Fruit fly (Drosophila melanogaster) whole organism, embryonic: ENCODE data around the gene CG46412.
A peak's percentile ranks its signal among the peaks of the same experiment; 100 is the strongest.

Experiments
- Atf3 ChIP-seq: fragments of 200-800 bp; sonication (Bioruptor generic); optimal IDR thresholded peaks from 3 replicates; lab custom pipeline; 2016; ENCODE audit warnings: missing biosample characterization, missing genetic modification characterization
- BEAF-32 ChIP-seq: fragments of 200-800 bp; sonication (Bioruptor generic); optimal IDR thresholded peaks from 3 replicates; lab custom pipeline; 2017; ENCODE audit warnings: missing biosample characterization, missing genetic modification characterization, mild to moderate bottlenecking, moderate library complexity, missing genetic modification reagents
- Blimp-1 ChIP-seq: fragments of 200-800 bp; sonication (Bioruptor generic); optimal IDR thresholded peaks from 3 replicates; lab custom pipeline; 2018; ENCODE audit warnings: missing biosample characterization, missing genetic modification characterization, mild to moderate bottlenecking, moderate library complexity, missing genetic modification reagents
- Bteb2 ChIP-seq: fragments of 200-800 bp; sonication (Bioruptor generic); optimal IDR thresholded peaks from 2 replicates; lab custom pipeline; 2016; ENCODE audit warnings: missing biosample characterization, missing genetic modification characterization
- CG11560 ChIP-seq: fragments of 200-800 bp; sonication (Bioruptor generic); IDR thresholded peaks from 3 replicates; pipeline ENCODE4 v1.3.6; 2022; ENCODE audit warnings: missing biosample characterization, missing genetic modification characterization
- CG14710 ChIP-seq: fragments of 200-800 bp; sonication (Bioruptor generic); optimal IDR thresholded peaks from 3 replicates; lab custom pipeline; 2019; ENCODE audit warnings: missing biosample characterization, mild to moderate bottlenecking, missing genetic modification characterization, moderate library complexity
- CG15073 ChIP-seq: fragments of 200-800 bp; sonication (Bioruptor generic); optimal IDR thresholded peaks from 2 replicates; lab custom pipeline; 2016; ENCODE audit warnings: missing biosample characterization, missing genetic modification characterization
- CG15514 ChIP-seq: fragments of 200-800 bp; sonication (Bioruptor generic); optimal IDR thresholded peaks from 3 replicates; lab custom pipeline; 2017; ENCODE audit warnings: missing biosample characterization, missing genetic modification characterization, mild to moderate bottlenecking, moderate library complexity, missing genetic modification reagents
- CG18764 ChIP-seq: fragments of 200-800 bp; sonication (Bioruptor generic); optimal IDR thresholded peaks from 3 replicates; lab custom pipeline; 2016; ENCODE audit warnings: missing biosample characterization, missing genetic modification characterization
- CG2129 ChIP-seq: fragments of 200-800 bp; sonication (Bioruptor generic); IDR thresholded peaks from 2 replicates; pipeline ENCODE4 v1.3.6; 2022; ENCODE audit warnings: missing biosample characterization, missing genetic modification characterization; ENCODE audit not compliant: partially characterized antibody
- CG30020 ChIP-seq: fragments of 200-800 bp; optimal IDR thresholded peaks from 2 replicates; lab custom pipeline; 2019; ENCODE audit warnings: missing biosample characterization, mild to moderate bottlenecking, missing genetic modification characterization, moderate library complexity
- CG30431 ChIP-seq: fragments of 200-800 bp; sonication (Bioruptor generic); optimal IDR thresholded peaks from 2 replicates; lab custom pipeline; 2017; ENCODE audit warnings: missing biosample characterization, missing genetic modification characterization
- CG31224 ChIP-seq: fragments of 200-800 bp; sonication (Bioruptor generic); IDR thresholded peaks from 2 replicates; pipeline ENCODE4 v1.3.6; 2022; ENCODE audit warnings: missing biosample characterization, missing genetic modification characterization
- CG3281 ChIP-seq: fragments of 200-800 bp; sonication (Bioruptor generic); optimal IDR thresholded peaks from 3 replicates; lab custom pipeline; 2017; ENCODE audit warnings: missing biosample characterization, mild to moderate bottlenecking, missing genetic modification characterization
- CG33213 ChIP-seq: fragments of 200-800 bp; sonication (Bioruptor generic); optimal IDR thresholded peaks from 3 replicates; lab custom pipeline; 2016; ENCODE audit warnings: missing biosample characterization, missing genetic modification characterization
- CG3838 ChIP-seq: fragments of 200-800 bp; sonication (Bioruptor generic); optimal IDR thresholded peaks from 3 replicates; lab custom pipeline; 2016; ENCODE audit warnings: missing biosample characterization, missing genetic modification characterization
- CG3847 ChIP-seq: fragments of 200-800 bp; sonication (Bioruptor generic); IDR thresholded peaks from 2 replicates; pipeline ENCODE4 v1.3.6; 2022; ENCODE audit warnings: missing biosample characterization, missing genetic modification characterization
- CG4707 ChIP-seq: fragments of 200-800 bp; sonication (Bioruptor generic); optimal IDR thresholded peaks from 2 replicates; lab custom pipeline; 2018; ENCODE audit warnings: missing biosample characterization, mild to moderate bottlenecking, missing genetic modification characterization, moderate library complexity
- CG9727 ChIP-seq: fragments of 200-800 bp; sonication (Bioruptor generic); optimal IDR thresholded peaks from 3 replicates; lab custom pipeline; 2017; ENCODE audit warnings: missing biosample characterization, mild to moderate bottlenecking, missing genetic modification characterization
- CG9932 ChIP-seq: fragments of 200-800 bp; sonication (Bioruptor generic); IDR thresholded peaks from 2 replicates; pipeline ENCODE4 v1.3.6; 2022; ENCODE audit warnings: missing biosample characterization, missing genetic modification characterization
- Dref ChIP-seq: fragments of 200-800 bp; sonication (Bioruptor generic); IDR thresholded peaks from 2 replicates; pipeline ENCODE4 v1.3.6; 2022; ENCODE audit warnings: missing biosample characterization, missing genetic modification characterization
- Med ChIP-seq: fragments of 200-800 bp; sonication (Bioruptor generic); peaks from one replicate; lab custom pipeline; 2016; ENCODE audit warnings: missing biosample characterization, missing genetic modification characterization, mild to moderate bottlenecking, inconsistent platforms, moderate library complexity
- Mrtf ChIP-seq: fragments of 200-800 bp; sonication (Bioruptor generic); IDR thresholded peaks from 3 replicates; pipeline ENCODE4 v1.3.6; 2022; ENCODE audit warnings: missing biosample characterization, missing genetic modification characterization
- Spps ChIP-seq: fragments of 200-800 bp; sonication (Bioruptor generic); optimal IDR thresholded peaks from 2 replicates; lab custom pipeline; 2018; ENCODE audit warnings: missing biosample characterization, mild to moderate bottlenecking, missing genetic modification characterization
- Taf1 ChIP-seq: fragments of 200-800 bp; sonication (Bioruptor generic); IDR thresholded peaks from 2 replicates; pipeline ENCODE4 v1.3.6; 2022; ENCODE audit warnings: missing biosample characterization, missing genetic modification characterization
- ac ChIP-seq: fragments of 200-800 bp; sonication (Bioruptor generic); optimal IDR thresholded peaks from 3 replicates; lab custom pipeline; 2017; ENCODE audit warnings: missing biosample characterization, mild to moderate bottlenecking, missing genetic modification characterization
- al ChIP-seq: fragments of 200-800 bp; sonication (Bioruptor generic); IDR thresholded peaks from 2 replicates; pipeline ENCODE4 v1.3.6; 2022; ENCODE audit warnings: missing biosample characterization, missing genetic modification characterization
- cato ChIP-seq: fragments of 200-800 bp; sonication (Bioruptor generic); optimal IDR thresholded peaks from 2 replicates; lab custom pipeline; 2016; ENCODE audit warnings: missing biosample characterization, missing genetic modification characterization, borderline replicate concordance
- caup ChIP-seq: fragments of 200-800 bp; sonication (Bioruptor generic); optimal IDR thresholded peaks from 3 replicates; lab custom pipeline; 2017; ENCODE audit warnings: missing biosample characterization, mild to moderate bottlenecking, missing genetic modification characterization, moderate library complexity; ENCODE audit not compliant: severe bottlenecking
- chinmo ChIP-seq: fragments of 200-800 bp; sonication (Bioruptor generic); IDR thresholded peaks from 4 replicates; pipeline ENCODE4 v1.3.6; 2022; ENCODE audit warnings: missing biosample characterization, missing genetic modification characterization; ENCODE audit not compliant: partially characterized antibody
- dan ChIP-seq: fragments of 200-800 bp; sonication (Bioruptor generic); IDR thresholded peaks from 2 replicates; pipeline ENCODE4 v1.3.6; 2022; ENCODE audit warnings: missing biosample characterization, missing genetic modification characterization
- danr ChIP-seq: fragments of 200-800 bp; sonication (Bioruptor generic); IDR thresholded peaks from 2 replicates; pipeline ENCODE4 v1.3.6; 2022; ENCODE audit warnings: missing biosample characterization, missing genetic modification characterization
- dati ChIP-seq: fragments of 200-800 bp; sonication (Bioruptor generic); IDR thresholded peaks from 2 replicates; pipeline ENCODE4 v1.3.6; 2022; ENCODE audit warnings: missing biosample characterization, missing genetic modification characterization
- gcm2 ChIP-seq: fragments of 200-800 bp; sonication (Bioruptor generic); optimal IDR thresholded peaks from 2 replicates; lab custom pipeline; 2016; ENCODE audit warnings: missing biosample characterization, missing genetic modification characterization
- hb ChIP-seq: fragments of 200-800 bp; sonication (Bioruptor generic); IDR thresholded peaks from 3 replicates; pipeline ENCODE4 v1.3.6; 2022; ENCODE audit warnings: missing biosample characterization, missing genetic modification characterization; ENCODE audit not compliant: partially characterized antibody
- lbe ChIP-seq: fragments of 200-800 bp; sonication (Bioruptor generic); optimal IDR thresholded peaks from 2 replicates; lab custom pipeline; 2016; ENCODE audit warnings: missing biosample characterization, mild to moderate bottlenecking, missing genetic modification characterization
- lov ChIP-seq, 2 experiments: fragments of 200-800 bp in 1 of 2; fragments of >200 bp in 1 of 2; sonication (Bioruptor generic) in 1 of 2; IDR thresholded peaks in 1 of 2; optimal IDR thresholded peaks in 1 of 2; 2 replicates in 1 of 2; 3 replicates in 1 of 2; pipeline versions ENCODE4 v1.3.6 to Lab custom; 2017 to 2022; ENCODE audit warnings: missing biosample characterization in 1 of 2, missing genetic modification characterization in 1 of 2
- mirr ChIP-seq: fragments of 200-800 bp; sonication (Bioruptor generic); optimal IDR thresholded peaks from 3 replicates; lab custom pipeline; 2018; ENCODE audit warnings: missing biosample characterization, mild to moderate bottlenecking, missing genetic modification characterization
- mld ChIP-seq: fragments of 200-800 bp; sonication (Bioruptor generic); IDR thresholded peaks from 3 replicates; pipeline ENCODE4 v1.3.6; 2022; ENCODE audit warnings: missing biosample characterization, missing genetic modification characterization; ENCODE audit not compliant: partially characterized antibody
- oc ChIP-seq: fragments of 200-800 bp; sonication (Bioruptor generic); optimal IDR thresholded peaks from 2 replicates; lab custom pipeline; 2018; ENCODE audit warnings: missing biosample characterization, mild to moderate bottlenecking, missing genetic modification characterization, moderate library complexity
- odd ChIP-seq: fragments of 200-800 bp; sonication (Bioruptor generic); optimal IDR thresholded peaks from 2 replicates; lab custom pipeline; 2017; ENCODE audit warnings: missing biosample characterization, mild to moderate bottlenecking, missing genetic modification characterization
- pita ChIP-seq: fragments of 200-800 bp; sonication (Bioruptor generic); optimal IDR thresholded peaks from 2 replicates; lab custom pipeline; 2017; ENCODE audit warnings: missing biosample characterization, mild to moderate bottlenecking, missing genetic modification characterization
- pum ChIP-seq: fragments of 200-800 bp; sonication (Bioruptor generic); optimal IDR thresholded peaks from 2 replicates; lab custom pipeline; 2016; ENCODE audit warnings: missing biosample characterization, missing genetic modification characterization
- stwl ChIP-seq: fragments of 200-800 bp; sonication (Bioruptor generic); optimal IDR thresholded peaks from 3 replicates; lab custom pipeline; 2018; ENCODE audit warnings: missing biosample characterization, mild to moderate bottlenecking, missing genetic modification characterization, moderate library complexity
- toy ChIP-seq: fragments of 200-800 bp; sonication (Bioruptor generic); IDR thresholded peaks from 2 replicates; pipeline ENCODE4 v1.3.6; 2022; ENCODE audit warnings: missing biosample characterization, missing genetic modification characterization
- vfl ChIP-seq: fragments of 200-800 bp; sonication (Bioruptor generic); optimal IDR thresholded peaks from 2 replicates; lab custom pipeline; 2016; ENCODE audit warnings: missing biosample characterization, missing genetic modification characterization
- zfh1 ChIP-seq: fragments of 200-800 bp; sonication (Bioruptor generic); IDR thresholded peaks from 3 replicates; pipeline ENCODE4 v1.3.6; 2022; ENCODE audit warnings: missing biosample characterization, missing genetic modification characterization

CG46412 gene

DNA sequence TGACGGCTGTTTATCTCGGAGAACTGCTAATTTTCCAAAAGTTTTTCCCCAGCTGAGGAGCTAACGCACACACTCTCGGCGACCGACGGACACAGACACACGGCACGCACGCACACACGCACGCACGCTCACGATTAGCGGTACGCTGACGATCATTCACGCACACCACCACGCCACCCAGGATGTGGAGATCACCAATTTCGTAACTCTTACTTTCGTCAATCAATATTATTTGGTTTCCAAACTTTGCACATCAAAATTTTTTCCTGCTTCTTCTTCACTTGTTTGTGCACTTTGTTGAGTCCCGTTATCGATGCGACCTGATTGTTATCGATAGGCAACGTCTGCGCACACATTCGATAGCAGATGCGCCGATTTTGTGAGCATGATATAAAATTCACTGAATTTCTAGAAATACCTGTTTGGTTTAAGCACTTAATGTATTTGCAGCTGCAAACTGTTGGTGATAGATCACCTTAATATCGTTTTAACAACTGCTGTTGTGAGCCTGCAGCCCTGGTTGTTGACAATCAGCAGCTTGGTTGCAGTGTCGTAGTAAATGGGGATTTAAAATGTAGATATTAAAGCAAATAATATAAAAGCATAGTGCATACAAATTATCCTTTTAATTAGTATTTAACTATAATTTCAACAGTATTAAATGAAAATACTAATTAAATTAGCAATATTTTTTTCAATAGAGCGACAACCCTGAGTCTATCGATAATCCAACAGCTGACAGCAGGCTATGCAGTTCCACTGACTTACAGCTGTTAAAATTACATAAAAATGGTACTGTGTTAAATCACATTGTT is 1.7 kb downstream of the CG46412 start, which contains the start of the genes CG7394 and Mob2 (continued):
- TF ChIP-seq Dref (GFP tag; lab: Robert Waterston, UW) (peak; percentile 75), pum (GFP tag; lab: Kevin White, UChicago) (peak; percentile 70), dati (GFP tag; lab: Robert Waterston, UW) (peak; percentile 67; the same call in 1 of the 2 replicates), caup (GFP tag; lab: Kevin White, UChicago) (peak; percentile 83), CG9727 (GFP tag; lab: Kevin White, UChicago) (peak; percentile 93), pita (GFP tag; lab: Kevin White, UChicago) (no peak), CG18764 (peak; percentile 88), hb (GFP tag; lab: Robert Waterston, UW) (peak; percentile 60; the same call in 2 of the 3 replicates), CG3838 (peak; percentile 70), gcm2 (GFP tag; lab: Kevin White, UChicago) (peak; percentile 41), CG11560 (tag; lab: Robert Waterston, UW) (peak; percentile 82; the same call in 2 of the 3 replicates), Bteb2 (peak; percentile 85), CG30020 (tag; lab: Kevin White, UChicago) (peak; percentile 73), CG3281 (GFP tag; lab: Kevin White, UChicago) (peak; percentile 87), cato (GFP tag; lab: Kevin White, UChicago) (peak; percentile 82), Taf1 (GFP tag; lab: Robert Waterston, UW) (peak; percentile 88), dan (GFP tag; lab: Robert Waterston, UW) (no peak; the same call in 1 of the 2 replicates), chinmo (GFP tag; lab: Robert Waterston, UW) (peak; percentile 76; the same call in 2 of the 4 replicates), zfh1 (GFP tag; lab: Robert Waterston, UW) (peak; percentile 89), CG15073 (peak; percentile 44), CG2129 (GFP tag; lab: Robert Waterston, UW) (peak; percentile 69), CG31224 (GFP tag; lab: Robert Waterston, UW) (peak; percentile 84), CG15514 (GFP tag; lab: Kevin White, UChicago) (peak; percentile 80), CG14710 (tag; lab: Kevin White, UChicago) (peak; percentile 92), vfl (peak; percentile 55), Mrtf (GFP tag; lab: Robert Waterston, UW) (peak; percentile 78), odd (GFP tag; lab: Kevin White, UChicago) (peak; percentile 69), ac (GFP tag; lab: Kevin White, UChicago) (peak; percentile 15), CG30431 (GFP tag; lab: Kevin White, UChicago) (peak; percentile 65), Spps (tag; lab: Kevin White, UChicago) (peak; percentile 37), mirr (peak; percentile 46), stwl (tag; lab: Kevin White, UChicago) (peak; percentile 92), Atf3 (GFP tag; lab: Kevin White, UChicago) (peak; percentile 77), mld (GFP tag; lab: Robert Waterston, UW) (0 out of 3 replicates have a peak, but pooled peaks have one; percentile 71), CG4707 (GFP tag; lab: Kevin White, UChicago) (peak; percentile 70), lov (optimal IDR thresholded peaks at IDR 0.05; lab: Kevin White, UChicago) (no peak), lov (GFP tag; IDR thresholded peaks at IDR 0.05; lab: Robert Waterston, UW) (peak; percentile 79; the same call in 1 of the 3 replicates), Blimp-1 (GFP tag; lab: Kevin White, UChicago) (peak; percentile 88), CG3847 (GFP tag; lab: Robert Waterston, UW) (peak; percentile 89), Med (GFP tag; lab: Kevin White, UChicago) (peak; percentile 98), CG33213 (GFP tag; lab: Kevin White, UChicago) (peak; percentile 77), BEAF-32 (GFP tag; lab: Kevin White, UChicago) (peak; percentile 91), CG9932 (GFP tag; lab: Robert Waterston, UW) (peak; percentile 96), lbe (GFP tag; lab: Kevin White, UChicago) (peak; percentile 88), al (GFP tag; lab: Robert Waterston, UW) (peak; percentile 86), oc (peak; percentile 76), toy (GFP tag; lab: Robert Waterston, UW) (peak; percentile 87), danr (GFP tag; lab: Robert Waterston, UW) (peak; percentile 44)
